Worm (Caenorhabditis elegans): ENCODE results near the gene Y42H9AR.2.
A peak's percentile ranks its signal among the peaks of the same experiment; 100 is the strongest.

Y42H9AR.2 gene

DNA sequence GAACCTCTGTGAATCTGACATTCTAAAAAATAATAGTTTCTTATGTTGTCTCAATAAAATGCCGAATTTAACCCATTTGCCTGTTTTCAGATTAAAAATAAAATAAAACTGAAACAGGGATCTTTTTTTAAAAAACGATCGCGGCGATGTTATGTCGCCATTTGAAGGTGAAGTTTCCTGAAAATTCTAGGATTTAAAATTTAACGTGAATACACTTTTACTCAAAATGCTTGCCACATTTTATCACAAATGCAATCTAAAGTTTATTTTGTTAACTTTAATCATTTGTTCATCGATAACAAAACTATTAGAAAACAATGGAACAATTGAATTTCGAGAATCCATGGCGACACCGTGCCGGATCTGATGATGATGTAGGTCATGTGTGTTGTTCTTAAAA is at the start of gene Y42H9AR.2:
Y42H9AR.2 (plus strand) TSS at position 301 of the 400 bp plus-strand sequence.
- no peak for TF ChIP-seq nhr-11 (tag; optimal IDR thresholded peaks at IDR 0.05)
- TF ChIP-seq pha-4 (tag; optimal IDR thresholded peaks at IDR 0.05) = no peak
- no peak for TF ChIP-seq fos-1 (tag; optimal IDR thresholded peaks at IDR 0.05)
- no peak for TF ChIP-seq nhr-76 (tag; optimal IDR thresholded peaks at IDR 0.05)
- no peak for TF ChIP-seq nhr-23 (tag; optimal IDR thresholded peaks at IDR 0.05)
- TF ChIP-seq ama-1 (optimal IDR thresholded peaks at IDR 0.05) = no peak
- TF ChIP-seq lin-15B (tag; optimal IDR thresholded peaks at IDR 0.05) = no peak
- no peak for TF ChIP-seq nhr-67 (tag; optimal IDR thresholded peaks at IDR 0.05)
- TF ChIP-seq R02D3.7 (tag; optimal IDR thresholded peaks at IDR 0.05) = no peak
- TF ChIP-seq elt-1 (tag; optimal IDR thresholded peaks at IDR 0.05) = no peak
- no peak for TF ChIP-seq unc-39 (tag; optimal IDR thresholded peaks at IDR 0.05)
- TF ChIP-seq eor-1 (tag; optimal IDR thresholded peaks at IDR 0.05) = no peak
- no peak for TF ChIP-seq elt-2 (tag; optimal IDR thresholded peaks at IDR 0.05)
- TF ChIP-seq daf-12 (tag; optimal IDR thresholded peaks at IDR 0.05) = no peak
- no peak for TF ChIP-seq lsy-12 (tag; optimal IDR thresholded peaks at IDR 0.05)
- no peak for TF ChIP-seq tbx-2 (tag; optimal IDR thresholded peaks at IDR 0.05)
- no peak for TF ChIP-seq fkh-10 (GFP tag; optimal IDR thresholded peaks at IDR 0.05)
- no peak for TF ChIP-seq snpc-4 (tag; optimal IDR thresholded peaks at IDR 0.05)
- TF ChIP-seq zag-1 (tag; optimal IDR thresholded peaks at IDR 0.05) = no peak
- no peak for TF ChIP-seq ceh-82 (tag; optimal IDR thresholded peaks at IDR 0.05)

ce11 chrIV:8052694-8053093 is 47.0 kb upstream of the Y42H9AR.2 start:
- TF ChIP-seq eor-1 (tag; optimal IDR thresholded peaks at IDR 0.05) = no peak
- no peak for TF ChIP-seq nhr-43 (tag; optimal IDR thresholded peaks at IDR 0.05; ENCODE audit: poor library complexity, severe bottlenecking)
- TF ChIP-seq nhr-11 (tag; optimal IDR thresholded peaks at IDR 0.05) = no peak
- no peak for TF ChIP-seq pqm-1 (tag; optimal IDR thresholded peaks at IDR 0.05)
- TF ChIP-seq daf-12 (tag; optimal IDR thresholded peaks at IDR 0.05) = no peak
- no peak for TF ChIP-seq ztf-11 (tag; optimal IDR thresholded peaks at IDR 0.05)
- no peak for TF ChIP-seq lin-39 (tag; optimal IDR thresholded peaks at IDR 0.05)
- TF ChIP-seq ceh-16 (tag; optimal IDR thresholded peaks at IDR 0.05) = no peak

- TF ChIP-seq mdl-1 (tag; optimal IDR thresholded peaks at IDR 0.05) (no peak), mml-1 (tag; optimal IDR thresholded peaks at IDR 0.05) (no peak), pha-4 (tag; optimal IDR thresholded peaks at IDR 0.05) (peak; percentile 68)
Observed at ce11 chrIV:8053955-8054354, 45.7 kb upstream of the Y42H9AR.2 start.

- no peak for TF ChIP-seq daf-12 (tag; optimal IDR thresholded peaks at IDR 0.05)
- no peak for TF ChIP-seq egl-5 (tag; optimal IDR thresholded peaks at IDR 0.05)
- TF ChIP-seq fkh-10 (GFP tag; optimal IDR thresholded peaks at IDR 0.05) = no peak
- no peak for TF ChIP-seq mml-1 (tag; optimal IDR thresholded peaks at IDR 0.05)
- TF ChIP-seq mdl-1 (tag; optimal IDR thresholded peaks at IDR 0.05) = no peak
Observed at ce11 chrIV:8061267-8061666, 38.4 kb upstream of the Y42H9AR.2 start.

- TF ChIP-seq jun-1 (tag; optimal IDR thresholded peaks at IDR 0.05) = no peak
- TF ChIP-seq skn-1 (tag; optimal IDR thresholded peaks at IDR 0.05) = no peak
- TF ChIP-seq mdl-1 (tag; optimal IDR thresholded peaks at IDR 0.05) = no peak
- no peak for TF ChIP-seq pqm-1 (tag; optimal IDR thresholded peaks at IDR 0.05)
- no peak for TF ChIP-seq nhr-25 (tag; optimal IDR thresholded peaks at IDR 0.05)
- TF ChIP-seq lin-15B (tag; optimal IDR thresholded peaks at IDR 0.05) = no peak
- no peak for TF ChIP-seq ama-1 (optimal IDR thresholded peaks at IDR 0.05)
- no peak for TF ChIP-seq lin-39 (tag; optimal IDR thresholded peaks at IDR 0.05)
- TF ChIP-seq fkh-2 (tag; optimal IDR thresholded peaks at IDR 0.05) = no peak
- TF ChIP-seq fkh-10 (GFP tag; optimal IDR thresholded peaks at IDR 0.05) = no peak
- TF ChIP-seq unc-62 (GFP tag; optimal IDR thresholded peaks at IDR 0.05) = no peak
- no peak for TF ChIP-seq ztf-11 (tag; optimal IDR thresholded peaks at IDR 0.05)
Observed at ce11 chrIV:8062359-8062758, 37.3 kb upstream of the Y42H9AR.2 start, which contains the start of gene sax-7. sax-7 (plus strand) TSS chrIV:8062659.

DNA sequence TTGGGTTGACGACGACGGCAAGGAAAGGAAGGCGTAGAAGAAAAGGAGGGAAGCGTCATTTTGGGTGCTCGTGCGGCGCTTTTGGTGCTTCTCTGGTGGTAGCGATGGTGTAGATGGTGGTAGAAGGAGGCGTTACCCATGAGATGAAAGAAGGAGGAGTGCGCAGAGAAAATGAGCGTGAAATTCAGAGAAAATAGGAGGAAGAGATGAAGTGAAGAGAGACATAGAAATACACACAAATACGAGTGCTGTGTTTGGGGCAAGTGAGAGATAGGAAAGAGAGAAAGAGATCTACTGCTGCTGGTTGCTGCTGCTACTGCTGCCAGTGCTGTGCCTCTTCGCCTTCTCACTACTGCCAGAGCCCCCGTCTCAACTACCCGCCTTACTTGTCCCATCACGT is 33.1 kb upstream of the Y42H9AR.2 start:
- TF ChIP-seq nfya-1 (tag; optimal IDR thresholded peaks at IDR 0.05; ENCODE audit: insufficient read depth) (peak; percentile 70), hmg-11 (tag; optimal IDR thresholded peaks at IDR 0.05) (peak; percentile 80), lin-15B (tag; optimal IDR thresholded peaks at IDR 0.05) (peak; percentile 51), lin-39 (tag; optimal IDR thresholded peaks at IDR 0.05) (peak; percentile 51), nhr-77 (tag; optimal IDR thresholded peaks at IDR 0.05) (no peak)
